Fruit fly (Drosophila melanogaster): ENCODE data around the gene Zmynd10.

Gene Zmynd10

dm6 chr3L:13026872-13027271 is 635 bp upstream of the Zmynd10 start:
- TF ChIP-seq EcR (GFP tag; optimal IDR thresholded peaks at IDR 0.05) (no peak), psq (optimal IDR thresholded peaks at IDR 0.05) (no peak), pan (optimal IDR thresholded peaks at IDR 0.05) (no peak), CG8478 (optimal IDR thresholded peaks at IDR 0.05) (no peak), Dll (optimal IDR thresholded peaks at IDR 0.05) (no peak), usp (GFP tag; optimal IDR thresholded peaks at IDR 0.05) (no peak)

dm6 chr3L:13022854-13023560 is 3.2 kb downstream of the Zmynd10 start, which contains the start of gene RpS12:
Gene RpS12 (plus strand): TSS chr3L:13023352.
- TF ChIP-seq EcR (GFP tag; optimal IDR thresholded peaks at IDR 0.05) (no peak), CG8478 (optimal IDR thresholded peaks at IDR 0.05) (no peak), Dll (optimal IDR thresholded peaks at IDR 0.05) (no peak), psq (optimal IDR thresholded peaks at IDR 0.05) (no peak), usp (GFP tag; optimal IDR thresholded peaks at IDR 0.05) (no peak), pan (optimal IDR thresholded peaks at IDR 0.05) (no peak)

- TF ChIP-seq usp (GFP tag; optimal IDR thresholded peaks at IDR 0.05) (no peak), pan (optimal IDR thresholded peaks at IDR 0.05) (no peak), psq (optimal IDR thresholded peaks at IDR 0.05) (no peak)
These were observed 3.9 kb downstream of the Zmynd10 start, which contains the start of gene Adk2 for dm6 chr3L:13022160-13022853. Gene Adk2 (minus strand): TSS chr3L:13022688.

- no peak for TF ChIP-seq EcR (GFP tag; optimal IDR thresholded peaks at IDR 0.05)
- no peak for TF ChIP-seq Dll (optimal IDR thresholded peaks at IDR 0.05)
- TF ChIP-seq CG8478 (optimal IDR thresholded peaks at IDR 0.05): no peak
- TF ChIP-seq psq (optimal IDR thresholded peaks at IDR 0.05): no peak
- no peak for TF ChIP-seq pan (optimal IDR thresholded peaks at IDR 0.05)
These were observed 4.5 kb downstream of the Zmynd10 start for dm6 chr3L:13021727-13022126.

- TF ChIP-seq Dll (optimal IDR thresholded peaks at IDR 0.05) (no peak), psq (optimal IDR thresholded peaks at IDR 0.05) (no peak), CG8478 (optimal IDR thresholded peaks at IDR 0.05) (no peak), usp (GFP tag; optimal IDR thresholded peaks at IDR 0.05) (no peak), pan (optimal IDR thresholded peaks at IDR 0.05) (no peak), EcR (GFP tag; optimal IDR thresholded peaks at IDR 0.05) (no peak)
These were observed 6.8 kb downstream of the Zmynd10 start for dm6 chr3L:13019249-13019956.

- TF ChIP-seq usp (GFP tag; optimal IDR thresholded peaks at IDR 0.05) (no peak), EcR (GFP tag; optimal IDR thresholded peaks at IDR 0.05) (no peak), Dll (optimal IDR thresholded peaks at IDR 0.05) (no peak), psq (optimal IDR thresholded peaks at IDR 0.05) (no peak), pan (optimal IDR thresholded peaks at IDR 0.05) (no peak), CG8478 (optimal IDR thresholded peaks at IDR 0.05) (no peak)
These were observed 8.4 kb downstream of the Zmynd10 start, which contains the start of the genes mRpL20 and Icmt for dm6 chr3L:13017803-13018324. Gene mRpL20 (minus strand): TSS chr3L:13017867. Gene Icmt (plus strand): TSS chr3L:13018266.

- TF ChIP-seq psq (optimal IDR thresholded peaks at IDR 0.05): no peak
- TF ChIP-seq CG8478 (optimal IDR thresholded peaks at IDR 0.05): no peak
- TF ChIP-seq EcR (GFP tag; optimal IDR thresholded peaks at IDR 0.05): no peak
- no peak for TF ChIP-seq usp (GFP tag; optimal IDR thresholded peaks at IDR 0.05)
- TF ChIP-seq pan (optimal IDR thresholded peaks at IDR 0.05): no peak
- TF ChIP-seq Dll (optimal IDR thresholded peaks at IDR 0.05): no peak
These were observed 10.3 kb downstream of the Zmynd10 start, which contains the start of gene CG11267 for dm6 chr3L:13015823-13016465. Gene CG11267 (plus strand): TSS chr3L:13016050.

dm6 chr3L:13015195-13015822 is 10.9 kb downstream of the Zmynd10 start, which contains the start of gene MICAL-like:
Gene MICAL-like (minus strand): TSS chr3L:13015332.
- no peak for TF ChIP-seq psq (optimal IDR thresholded peaks at IDR 0.05)
- TF ChIP-seq EcR (GFP tag; optimal IDR thresholded peaks at IDR 0.05): no peak
- no peak for TF ChIP-seq usp (GFP tag; optimal IDR thresholded peaks at IDR 0.05)
- TF ChIP-seq Dll (optimal IDR thresholded peaks at IDR 0.05): no peak
- no peak for TF ChIP-seq pan (optimal IDR thresholded peaks at IDR 0.05)
- no peak for TF ChIP-seq CG8478 (optimal IDR thresholded peaks at IDR 0.05)

- TF ChIP-seq usp (GFP tag; optimal IDR thresholded peaks at IDR 0.05): no peak
- TF ChIP-seq psq (optimal IDR thresholded peaks at IDR 0.05): no peak
- TF ChIP-seq Dll (optimal IDR thresholded peaks at IDR 0.05): no peak
- no peak for TF ChIP-seq CG8478 (optimal IDR thresholded peaks at IDR 0.05)
- no peak for TF ChIP-seq EcR (GFP tag; optimal IDR thresholded peaks at IDR 0.05)
- TF ChIP-seq pan (optimal IDR thresholded peaks at IDR 0.05): no peak
These were observed 11.5 kb downstream of the Zmynd10 start for dm6 chr3L:13014693-13015092.

- no peak for TF ChIP-seq Dll (optimal IDR thresholded peaks at IDR 0.05)
These were observed 14.7 kb downstream of the Zmynd10 start, which contains the start of gene Cul6 for dm6 chr3L:13011511-13011910. Gene Cul6 (minus strand): TSS chr3L:13011685.

- no peak for TF ChIP-seq EcR (GFP tag; optimal IDR thresholded peaks at IDR 0.05)
- no peak for TF ChIP-seq psq (optimal IDR thresholded peaks at IDR 0.05)
These were observed 18.2 kb downstream of the Zmynd10 start for dm6 chr3L:13007946-13008462.
